Fruit fly (Drosophila melanogaster): Measurements from ENCODE around the gene Hakai.

DNA sequence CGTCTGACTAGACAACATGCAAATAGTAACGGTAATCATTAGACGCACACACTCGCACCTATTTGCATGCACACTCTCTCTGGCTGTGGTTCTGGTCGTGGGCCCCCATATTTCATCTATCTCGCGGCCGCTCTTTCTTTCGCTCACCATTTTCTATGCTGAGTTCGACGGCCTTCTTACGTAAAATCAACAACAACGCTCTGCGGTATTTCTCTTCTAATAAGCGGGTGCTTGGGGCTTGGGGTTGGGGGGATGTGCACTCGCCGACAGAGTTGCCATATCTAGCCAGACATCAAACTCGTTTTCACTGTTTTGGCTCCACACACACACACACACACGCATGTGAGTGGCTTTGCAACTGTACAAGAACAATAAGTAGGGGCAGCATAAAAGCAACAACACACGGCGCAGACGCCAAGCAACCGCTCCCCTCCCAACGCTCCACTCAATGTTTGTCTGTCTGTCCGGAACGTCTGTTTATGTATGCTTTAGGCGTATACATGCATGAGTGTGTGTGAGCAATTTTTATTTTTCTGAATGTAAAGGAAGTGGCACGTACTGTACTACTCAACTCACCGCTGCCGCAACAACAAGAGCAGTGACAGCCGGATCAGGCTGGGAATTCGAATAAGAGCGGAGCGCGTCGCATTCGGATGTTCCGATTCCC, 7.2 kb downstream of the Hakai start:
- TF ChIP-seq Hr78 (GFP tag; optimal IDR thresholded peaks at IDR 0.05) (no peak), Dfd (GFP tag; optimal IDR thresholded peaks at IDR 0.05) (no peak), CG9705 (GFP tag; optimal IDR thresholded peaks at IDR 0.05) (no peak), CrebA (GFP tag; optimal IDR thresholded peaks at IDR 0.05; ENCODE audit: borderline replicate concordance) (no peak), Dif (GFP tag; optimal IDR thresholded peaks at IDR 0.05; ENCODE audit: partially characterized antibody) (peak; percentile 33), usp (GFP tag; optimal IDR thresholded peaks at IDR 0.05) (no peak), fru (GFP tag; optimal IDR thresholded peaks at IDR 0.05) (no peak), lola (GFP tag; optimal IDR thresholded peaks at IDR 0.05) (no peak), Myc (optimal IDR thresholded peaks at IDR 0.05) (no peak), jim (GFP tag; optimal IDR thresholded peaks at IDR 0.05) (no peak), ey (GFP tag; optimal IDR thresholded peaks at IDR 0.05) (no peak), dsf (GFP tag; optimal IDR thresholded peaks at IDR 0.05; ENCODE audit: borderline replicate concordance) (no peak)
